Fruit fly (Drosophila melanogaster): ENCODE data around the gene bnl.
A peak's percentile ranks its signal among the peaks of the same experiment; 100 is the strongest.

Gene bnl

dm6 chr3R:19836687-19837086 lies at the start of gene bnl:
Gene bnl, minus strand, starts transcription at chr3R:19836817.
- peak; percentile 38 for TF ChIP-seq CG8478 (optimal IDR thresholded peaks at IDR 0.05)
- TF ChIP-seq Dll (optimal IDR thresholded peaks at IDR 0.05), result peak; percentile 81
- TF ChIP-seq pan (optimal IDR thresholded peaks at IDR 0.05), result no peak
- TF ChIP-seq psq (optimal IDR thresholded peaks at IDR 0.05), result no peak
- TF ChIP-seq usp (GFP tag; optimal IDR thresholded peaks at IDR 0.05), result no peak
- TF ChIP-seq EcR (GFP tag; optimal IDR thresholded peaks at IDR 0.05), result no peak

dm6 chr3R:19880431-19880939 lies 43.9 kb upstream of the bnl start:
- TF ChIP-seq EcR (GFP tag; optimal IDR thresholded peaks at IDR 0.05), result no peak
- TF ChIP-seq Dll (optimal IDR thresholded peaks at IDR 0.05), result no peak
- TF ChIP-seq pan (optimal IDR thresholded peaks at IDR 0.05), result no peak
- TF ChIP-seq CG8478 (optimal IDR thresholded peaks at IDR 0.05), result no peak
- no peak for TF ChIP-seq usp (GFP tag; optimal IDR thresholded peaks at IDR 0.05)
- no peak for TF ChIP-seq psq (optimal IDR thresholded peaks at IDR 0.05)

dm6 chr3R:19879470-19880052 lies 42.9 kb upstream of the bnl start, which contains the start of gene Ask1:
Gene Ask1, plus strand, starts transcription at chr3R:19879719.
- TF ChIP-seq Dll (optimal IDR thresholded peaks at IDR 0.05) (no peak), CG8478 (optimal IDR thresholded peaks at IDR 0.05) (no peak), usp (GFP tag; optimal IDR thresholded peaks at IDR 0.05) (no peak), pan (optimal IDR thresholded peaks at IDR 0.05) (no peak), EcR (GFP tag; optimal IDR thresholded peaks at IDR 0.05) (no peak), psq (optimal IDR thresholded peaks at IDR 0.05) (no peak)

DNA sequence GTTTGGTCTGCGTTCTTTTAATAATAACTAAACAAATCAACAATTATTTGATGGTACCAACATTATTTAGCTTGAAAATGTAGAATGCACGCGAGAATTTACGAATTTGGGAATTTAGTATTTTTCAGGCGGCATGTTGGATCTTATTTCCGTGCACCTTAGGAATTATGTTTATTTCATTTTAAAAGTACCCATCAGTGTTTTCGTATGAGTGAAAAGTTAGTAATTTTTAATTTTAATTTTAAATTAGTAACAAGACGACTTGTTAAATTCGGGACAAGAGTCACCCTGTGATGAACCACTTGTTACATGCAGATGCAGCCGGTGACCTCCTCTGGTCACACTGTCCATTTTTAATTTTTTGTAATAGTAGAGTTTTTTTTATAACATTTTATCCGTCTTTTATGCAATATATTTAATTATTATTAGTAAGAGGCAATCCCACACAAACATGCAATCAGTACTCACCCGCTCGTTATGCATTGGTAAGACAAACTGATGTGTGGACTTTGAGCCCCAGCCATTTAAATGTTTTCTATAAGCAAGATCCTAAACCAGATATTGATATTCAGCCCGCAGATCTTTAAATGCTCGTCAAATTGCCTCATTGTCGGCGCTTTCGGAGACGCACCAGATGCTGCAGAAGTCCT lies 40.9 kb upstream of the bnl start, which contains the start of the genes CG17186 and Arc42:
TSS of gene CG17186 (minus strand) at position 88 of the 650 bp plus-strand sequence.
TSS of gene Arc42 (plus strand) at position 311 of the 650 bp plus-strand sequence.
- TF ChIP-seq EcR (GFP tag; optimal IDR thresholded peaks at IDR 0.05) (no peak), Dll (optimal IDR thresholded peaks at IDR 0.05) (no peak), usp (GFP tag; optimal IDR thresholded peaks at IDR 0.05) (no peak), CG8478 (optimal IDR thresholded peaks at IDR 0.05) (no peak), pan (optimal IDR thresholded peaks at IDR 0.05) (no peak), psq (optimal IDR thresholded peaks at IDR 0.05) (no peak)

dm6 chr3R:19875118-19875887 lies 38.7 kb upstream of the bnl start, which contains the start of gene Mrp5:
Gene Mrp5, minus strand, starts transcription at chr3R:19875678.
- TF ChIP-seq pan (optimal IDR thresholded peaks at IDR 0.05) (no peak), Dll (optimal IDR thresholded peaks at IDR 0.05) (peak; percentile 75)

DNA sequence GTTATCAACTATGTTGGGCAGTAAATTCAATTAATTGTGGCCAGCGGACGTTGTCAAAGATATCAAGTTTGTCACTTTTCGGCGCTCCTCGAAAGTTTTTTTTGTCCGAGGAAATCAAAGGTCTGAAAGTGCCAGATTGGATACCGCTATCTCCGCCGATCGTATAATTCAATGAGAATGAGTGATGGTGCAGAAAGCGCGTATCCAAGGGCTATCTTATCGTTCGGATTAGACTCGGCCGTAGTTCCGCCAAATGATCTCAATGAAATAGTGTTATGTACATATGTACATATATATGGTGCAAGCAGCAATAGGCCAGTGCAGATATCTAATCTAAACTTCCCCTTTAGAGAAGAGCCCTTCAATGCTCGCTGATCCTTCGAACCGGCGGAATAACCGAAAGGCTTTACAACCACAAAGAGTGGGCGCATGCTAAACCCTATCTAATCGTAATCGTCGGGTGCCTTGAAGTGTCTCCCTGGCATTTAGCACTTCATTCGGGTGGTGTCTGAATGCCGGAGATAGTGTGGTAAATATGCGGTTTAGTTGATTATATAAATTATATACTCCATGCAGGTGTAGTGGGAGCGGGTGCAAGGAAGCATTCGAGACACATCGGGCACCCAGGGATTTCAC lies 36.6 kb upstream of the bnl start:
- TF ChIP-seq CG8478 (optimal IDR thresholded peaks at IDR 0.05) (no peak), pan (optimal IDR thresholded peaks at IDR 0.05) (no peak), psq (optimal IDR thresholded peaks at IDR 0.05) (no peak), Dll (optimal IDR thresholded peaks at IDR 0.05) (no peak), usp (GFP tag; optimal IDR thresholded peaks at IDR 0.05) (no peak), EcR (GFP tag; optimal IDR thresholded peaks at IDR 0.05) (no peak)

dm6 chr3R:19863979-19864775 lies 27.6 kb upstream of the bnl start, which contains the start of the genes CG4572 and CG4686:
Gene CG4572, minus strand, starts transcription at chr3R:19864393.
Gene CG4686, plus strand, starts transcription at chr3R:19864496.
- TF ChIP-seq EcR (GFP tag; optimal IDR thresholded peaks at IDR 0.05) (no peak), CG8478 (optimal IDR thresholded peaks at IDR 0.05) (no peak), psq (optimal IDR thresholded peaks at IDR 0.05) (no peak), Dll (optimal IDR thresholded peaks at IDR 0.05) (no peak), pan (optimal IDR thresholded peaks at IDR 0.05) (no peak), usp (GFP tag; optimal IDR thresholded peaks at IDR 0.05) (no peak)

DNA sequence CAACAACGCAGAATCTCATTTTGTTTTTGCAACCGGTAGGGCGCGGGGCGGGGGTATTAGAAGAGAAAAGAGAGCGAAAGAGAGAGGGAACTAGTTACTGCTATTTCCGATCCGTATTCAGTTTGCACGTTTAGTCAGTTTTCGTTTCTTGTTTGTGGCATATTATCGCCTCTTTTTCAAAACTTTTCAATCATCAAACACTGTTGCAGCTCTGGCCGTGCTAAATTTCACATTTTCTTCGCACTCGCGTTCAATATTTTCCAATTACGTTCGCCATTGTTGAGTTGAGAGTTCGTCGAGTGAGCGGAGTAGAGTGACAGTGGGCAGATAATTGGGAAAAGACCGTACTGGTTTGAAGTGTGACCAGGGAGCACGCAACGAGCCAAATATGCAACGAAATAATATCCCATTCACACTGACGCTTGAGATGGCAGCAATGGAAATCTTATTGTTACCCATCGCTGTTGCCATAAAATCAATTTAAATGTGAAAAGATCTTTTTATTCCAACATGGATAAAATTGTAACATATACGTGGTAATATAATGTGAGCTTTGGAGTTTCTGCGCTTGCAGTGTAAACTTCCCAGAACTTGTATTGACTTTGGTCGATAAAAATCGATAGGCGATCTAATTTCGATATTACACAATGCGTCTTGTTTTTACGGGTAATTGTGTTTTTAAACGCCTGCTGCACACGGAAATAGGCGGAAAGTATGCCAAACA lies 24.5 kb upstream of the bnl start, which contains the start of the genes Ire1 and Mrm2:
TSS of gene Ire1 (minus strand) at position 296 of the 724 bp plus-strand sequence.
TSS of gene Mrm2 (plus strand) at position 615 of the 724 bp plus-strand sequence.
- TF ChIP-seq EcR (GFP tag; optimal IDR thresholded peaks at IDR 0.05) (no peak), Dll (optimal IDR thresholded peaks at IDR 0.05) (no peak), usp (GFP tag; optimal IDR thresholded peaks at IDR 0.05) (no peak), pan (optimal IDR thresholded peaks at IDR 0.05) (no peak), psq (optimal IDR thresholded peaks at IDR 0.05) (no peak), CG8478 (optimal IDR thresholded peaks at IDR 0.05) (no peak)

DNA sequence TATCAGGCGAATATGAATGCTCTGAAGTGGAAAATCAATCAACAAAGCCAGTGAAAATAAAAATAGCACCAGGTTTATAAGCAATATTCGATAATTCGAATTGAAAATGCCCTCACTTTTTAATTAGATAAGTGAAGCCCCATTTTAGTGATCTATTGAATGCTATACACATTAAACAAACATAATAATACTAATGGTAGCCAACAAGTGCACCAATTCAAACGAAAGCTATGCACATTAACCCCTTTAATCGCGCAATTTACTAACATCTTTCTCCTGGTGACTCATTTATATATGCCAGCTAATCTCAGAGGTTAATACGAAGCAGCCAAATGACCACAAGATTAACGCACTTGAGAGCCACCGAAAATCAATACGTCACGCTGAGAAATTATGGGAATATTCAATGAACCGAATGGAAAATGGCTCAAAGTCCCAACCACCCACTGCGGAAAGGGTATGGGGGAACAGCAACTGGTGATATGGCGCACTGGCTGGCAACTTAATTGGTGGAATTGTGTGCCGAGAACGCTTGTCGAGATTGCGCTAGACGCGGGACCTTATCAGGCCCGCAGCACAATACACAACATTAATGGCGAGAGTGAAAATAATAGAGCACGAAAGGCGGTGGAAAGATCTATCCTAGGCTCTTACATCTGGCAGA lies 22.9 kb upstream of the bnl start:
- TF ChIP-seq CG8478 (optimal IDR thresholded peaks at IDR 0.05) (no peak), usp (GFP tag; optimal IDR thresholded peaks at IDR 0.05) (no peak), Dll (optimal IDR thresholded peaks at IDR 0.05) (no peak), EcR (GFP tag; optimal IDR thresholded peaks at IDR 0.05) (no peak), psq (optimal IDR thresholded peaks at IDR 0.05) (no peak), pan (optimal IDR thresholded peaks at IDR 0.05) (no peak)

All from whole organism.